Fruit fly (Drosophila melanogaster) whole organism, prepupa: ENCODE measurements around the gene Acer.
A peak's percentile ranks its signal among the peaks of the same experiment; 100 is the strongest.

Experiments
- Blimp-1 ChIP-seq: fragments of 200-800 bp; sonication (Bioruptor generic); optimal IDR thresholded peaks from 3 replicates; lab custom pipeline; 2017; ENCODE audit warnings: missing biosample characterization, missing genetic modification characterization, mild to moderate bottlenecking, moderate library complexity, missing genetic modification reagents
- CG10631 ChIP-seq: fragments of 200-800 bp; sonication (Bioruptor generic); optimal IDR thresholded peaks from 2 replicates; lab custom pipeline; 2016; ENCODE audit warnings: missing biosample characterization, missing genetic modification characterization
- CG11294 ChIP-seq: fragments of 200-800 bp; sonication (Bioruptor generic); IDR thresholded peaks from 2 replicates; pipeline ENCODE4 v1.3.6; 2022; ENCODE audit warnings: missing biosample characterization, missing genetic modification characterization
- CG16779 ChIP-seq: fragments of 200-800 bp; sonication (Bioruptor generic); optimal IDR thresholded peaks from 3 replicates; lab custom pipeline; 2017; ENCODE audit warnings: missing biosample characterization, mild to moderate bottlenecking, missing genetic modification characterization
- CG32006 ChIP-seq: fragments of 200-800 bp; sonication (Bioruptor generic); optimal IDR thresholded peaks from 3 replicates; lab custom pipeline; 2017; ENCODE audit warnings: missing biosample characterization, mild to moderate bottlenecking, missing genetic modification characterization
- CG34406 ChIP-seq: fragments of 200-800 bp; sonication (Bioruptor generic); optimal IDR thresholded peaks from 3 replicates; lab custom pipeline; 2016; ENCODE audit warnings: missing biosample characterization, missing genetic modification characterization
- CG6276 ChIP-seq: fragments of 200-800 bp; sonication (Bioruptor generic); optimal IDR thresholded peaks from 2 replicates; lab custom pipeline; 2017; ENCODE audit warnings: missing biosample characterization, mild to moderate bottlenecking, missing genetic modification characterization
- CG6792 ChIP-seq: fragments of 200-800 bp; sonication (Bioruptor generic); optimal IDR thresholded peaks from 3 replicates; lab custom pipeline; 2016; ENCODE audit warnings: missing biosample characterization, missing genetic modification characterization
- Eip75B ChIP-seq: fragments of 200-800 bp; sonication (Bioruptor generic); optimal IDR thresholded peaks from 3 replicates; lab custom pipeline; 2016; ENCODE audit warnings: missing biosample characterization, missing genetic modification characterization
- Eip78C ChIP-seq: fragments of 200-800 bp; sonication (Bioruptor generic); peaks from one replicate; lab custom pipeline; 2016; ENCODE audit warnings: missing biosample characterization, missing genetic modification characterization
- Eip93F ChIP-seq: fragments of 200-800 bp; sonication (Bioruptor generic); optimal IDR thresholded peaks from 2 replicates; lab custom pipeline; 2016; ENCODE audit warnings: missing biosample characterization, mild to moderate bottlenecking, missing genetic modification characterization
- Ets96B ChIP-seq: fragments of 200-800 bp; optimal IDR thresholded peaks from 2 replicates; lab custom pipeline; 2019; ENCODE audit warnings: missing biosample characterization, mild to moderate bottlenecking, missing genetic modification characterization, moderate library complexity
- Hr4 ChIP-seq: fragments of 200-800 bp; sonication (Bioruptor generic); optimal IDR thresholded peaks from 3 replicates; lab custom pipeline; 2016; ENCODE audit warnings: missing biosample characterization, missing genetic modification characterization
- acj6 ChIP-seq: fragments of 200-800 bp; sonication (Bioruptor generic); optimal IDR thresholded peaks from 3 replicates; lab custom pipeline; 2016; ENCODE audit warnings: missing biosample characterization, missing genetic modification characterization
- dsx ChIP-seq: fragments of 200-800 bp; optimal IDR thresholded peaks from 3 replicates; lab custom pipeline; 2019; ENCODE audit warnings: missing biosample characterization, mild to moderate bottlenecking, missing genetic modification characterization, moderate library complexity; ENCODE audit not compliant: poor library complexity, severe bottlenecking
- esn ChIP-seq: fragments of 200-800 bp; sonication (Bioruptor generic); optimal IDR thresholded peaks from 2 replicates; lab custom pipeline; 2016; ENCODE audit warnings: missing biosample characterization, mild to moderate bottlenecking, missing genetic modification characterization, moderate library complexity
- lz ChIP-seq: fragments of 200-800 bp; sonication (Bioruptor generic); optimal IDR thresholded peaks from 3 replicates; lab custom pipeline; 2016; ENCODE audit warnings: missing biosample characterization, missing genetic modification characterization
- net ChIP-seq: fragments of 200-800 bp; sonication (Bioruptor generic); optimal IDR thresholded peaks from 3 replicates; lab custom pipeline; 2016; ENCODE audit warnings: missing biosample characterization, missing genetic modification characterization
- topi ChIP-seq: fragments of 200-800 bp; sonication (Bioruptor generic); optimal IDR thresholded peaks from 3 replicates; lab custom pipeline; 2016; ENCODE audit warnings: missing biosample characterization, missing genetic modification characterization

The Acer gene

dm6 chr2L:8574947-8575346 lies 53.2 kb downstream of the Acer start (continued):
- TF ChIP-seq Eip93F (peak; percentile 71), CG10631 (GFP tag; lab: Kevin White, UChicago) (peak; percentile 97), topi (peak; percentile 88), Eip75B (peak; percentile 88), Hr4 (GFP tag; lab: Kevin White, UChicago) (peak; percentile 86), Blimp-1 (GFP tag; lab: Kevin White, UChicago) (peak; percentile 48), net (GFP tag; lab: Kevin White, UChicago) (peak; percentile 94), lz (peak; percentile 85), Eip78C (GFP tag; lab: Kevin White, UChicago) (peak; percentile 98), Ets96B (peak; percentile 95), CG34406 (GFP tag; lab: Kevin White, UChicago) (peak; percentile 90), acj6 (GFP tag; lab: Kevin White, UChicago) (peak; percentile 94), esn (peak; percentile 91), CG6276 (peak; percentile 90), dsx (peak; percentile 91), CG6792 (GFP tag; lab: Kevin White, UChicago) (peak; percentile 90), CG32006 (GFP tag; lab: Kevin White, UChicago) (peak; percentile 92), CG11294 (GFP tag; lab: Robert Waterston, UW) (peak; percentile 91), CG16779 (tag; lab: Kevin White, UChicago) (peak; percentile 86)
